Worm (Caenorhabditis elegans) whole organism, early embryonic: ENCODE results near the gene ddn-2.

Experiments
- F13C5.2 ChIP-seq: sonication (generic microtip); optimal IDR thresholded peaks from 2 replicates; lab custom pipeline; 2017; ENCODE audit warnings: mild to moderate bottlenecking, missing genetic modification characterization, inconsistent platforms, missing compliant biosample characterization
- aly-1 ChIP-seq: sonication (generic microtip); optimal IDR thresholded peaks from 2 replicates; lab custom pipeline; 2016; ENCODE audit warnings: missing genetic modification characterization, missing compliant biosample characterization
- ama-1 ChIP-seq: fragments of 150-350 bp; optimal IDR thresholded peaks from 2 replicates; lab custom pipeline; 2014
- ceh-13 ChIP-seq: fragments of 200-800 bp; sonication (Bioruptor generic); optimal IDR thresholded peaks from 2 replicates; lab custom pipeline; 2018; ENCODE audit warnings: mild to moderate bottlenecking, missing genetic modification characterization, missing compliant biosample characterization
- ceh-36 ChIP-seq: sonication (generic microtip); optimal IDR thresholded peaks from 2 replicates; lab custom pipeline; 2016; ENCODE audit warnings: missing genetic modification characterization, inconsistent platforms, missing compliant biosample characterization
- ets-7 ChIP-seq: sonication (generic microtip); optimal IDR thresholded peaks from 2 replicates; lab custom pipeline; 2016; ENCODE audit warnings: missing genotype, missing genetic modification characterization, missing compliant biosample characterization
- flt-1 ChIP-seq: fragments of 200-800 bp; sonication (Bioruptor generic); IDR thresholded peaks from 2 replicates; pipeline ENCODE4 v1.3.6; 2022; ENCODE audit warnings: missing genetic modification characterization, missing compliant biosample characterization
- hmbx-1 ChIP-seq: sonication (generic microtip); optimal IDR thresholded peaks from 2 replicates; lab custom pipeline; 2016; ENCODE audit warnings: mild to moderate bottlenecking, missing genetic modification characterization, missing compliant biosample characterization
- hmg-4 ChIP-seq: fragments of 200-800 bp; sonication (Bioruptor generic); optimal IDR thresholded peaks from 2 replicates; lab custom pipeline; 2018; ENCODE audit warnings: mild to moderate bottlenecking, missing genetic modification characterization, missing compliant biosample characterization
- pes-1 ChIP-seq: fragments of 200-800 bp; sonication (Bioruptor generic); IDR thresholded peaks from 2 replicates; pipeline ENCODE4 v1.3.6; 2022; ENCODE audit warnings: missing genetic modification reagents, missing genetic modification characterization, missing compliant biosample characterization
- scrt-1 ChIP-seq: fragments of 200-800 bp; sonication (Bioruptor generic); IDR thresholded peaks from 2 replicates; pipeline ENCODE4 v1.3.6; 2022; ENCODE audit warnings: missing genetic modification characterization, missing compliant biosample characterization
- sea-1 ChIP-seq: fragments of 200-800 bp; sonication (Bioruptor generic); conservative IDR thresholded peaks from 2 replicates; pipeline ENCODE4 v1.3.6; 2022; ENCODE audit warnings: missing genetic modification characterization, missing compliant biosample characterization
- tbx-11 ChIP-seq: fragments of 200-800 bp; sonication (Bioruptor generic); IDR thresholded peaks from 2 replicates; pipeline ENCODE4 v1.3.6; 2022; ENCODE audit warnings: missing genetic modification characterization, missing compliant biosample characterization

DNA sequence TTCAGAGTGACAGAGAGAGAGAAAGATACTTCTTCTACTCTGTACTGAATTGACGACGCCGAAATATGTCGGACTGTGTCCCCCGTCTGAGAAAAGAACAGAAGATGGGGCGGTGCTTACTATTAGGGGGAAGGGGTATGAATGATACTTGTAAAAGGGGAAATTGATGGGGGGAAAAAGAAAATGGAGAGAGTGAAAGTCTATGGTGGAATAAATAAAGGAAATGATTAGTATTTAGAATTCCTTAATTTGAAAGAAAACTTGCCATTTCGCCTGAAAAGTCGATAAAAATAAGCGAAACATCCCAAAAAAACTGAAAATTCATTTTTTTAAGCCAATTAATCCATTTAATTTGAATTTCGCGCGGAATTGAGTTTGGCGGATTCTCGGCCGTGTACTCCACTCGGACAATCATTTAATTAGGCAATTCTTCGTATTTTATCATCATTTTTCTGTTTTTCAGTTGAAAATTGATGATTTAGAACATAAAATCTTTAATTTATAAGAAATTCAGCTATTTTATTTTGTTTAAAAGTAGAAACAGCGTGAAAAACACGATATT lies 5.7 kb downstream of the ddn-2 start, which contains the start of gene F35C5.12:
- no peak for TF ChIP-seq ama-1
- TF ChIP-seq pes-1 (GFP tag; lab: Robert Waterston, UW), result no peak
- TF ChIP-seq F13C5.2 (tag; lab: Kevin White, UChicago), result no peak
- TF ChIP-seq hmbx-1 (tag; lab: Kevin White, UChicago), result no peak
- TF ChIP-seq aly-1 (tag; lab: Kevin White, UChicago), result no peak
- no peak for TF ChIP-seq scrt-1 (GFP tag; lab: Robert Waterston, UW)
- no peak for TF ChIP-seq sea-1 (GFP tag; lab: Robert Waterston, UW)
- no peak for TF ChIP-seq tbx-11 (GFP tag; lab: Robert Waterston, UW)
- TF ChIP-seq flt-1 (GFP tag; lab: Robert Waterston, UW), result no peak
- TF ChIP-seq ets-7 (tag; lab: Kevin White, UChicago), result no peak
- TF ChIP-seq ceh-36 (tag; lab: Kevin White, UChicago), result no peak
- no peak for TF ChIP-seq ceh-13 (GFP tag; lab: Kevin White, UChicago)
- no peak for TF ChIP-seq hmg-4 (GFP tag; lab: Kevin White, UChicago)
